Fruit fly (Drosophila melanogaster) whole organism, pupa: ENCODE data around the gene nrv2.

Experiments
- CG12605 ChIP-seq: fragments of 200-800 bp; sonication (Bioruptor generic); IDR thresholded peaks from 2 replicates; pipeline ENCODE4 v1.3.6; 2022; ENCODE audit warnings: missing biosample characterization, missing genetic modification characterization
- CG13204 ChIP-seq: fragments of 200-800 bp; sonication (Bioruptor generic); optimal IDR thresholded peaks from 2 replicates; lab custom pipeline; 2018; ENCODE audit warnings: missing biosample characterization, mild to moderate bottlenecking, missing genetic modification characterization, moderate library complexity
- CG14655 ChIP-seq: fragments of 200-800 bp; sonication (Bioruptor generic); optimal IDR thresholded peaks from 3 replicates; lab custom pipeline; 2017; ENCODE audit warnings: mild to moderate bottlenecking, missing biosample characterization, missing genetic modification reagents, missing genetic modification characterization
- CG34367 ChIP-seq: fragments of 200-800 bp; sonication (Bioruptor generic); optimal IDR thresholded peaks from 2 replicates; lab custom pipeline; 2018; ENCODE audit warnings: missing biosample characterization, mild to moderate bottlenecking, missing genetic modification characterization
- EcR ChIP-seq: fragments of 200-800 bp; sonication (Bioruptor generic); optimal IDR thresholded peaks from 3 replicates; lab custom pipeline; 2019; ENCODE audit warnings: missing biosample characterization, missing genetic modification characterization, mild to moderate bottlenecking, moderate library complexity, missing genetic modification reagents
- gl ChIP-seq: fragments of 200-800 bp; sonication (Bioruptor generic); optimal IDR thresholded peaks from 2 replicates; lab custom pipeline; 2018; ENCODE audit warnings: missing biosample characterization, mild to moderate bottlenecking, missing genetic modification characterization

- TF ChIP-seq EcR (GFP tag; lab: Kevin White, UChicago) (peak; percentile 90), gl (peak; percentile 52), CG34367 (peak; percentile 85), CG12605 (GFP tag; lab: Robert Waterston, UW) (peak; percentile 46; the same call in 1 of the 2 replicates), CG14655 (GFP tag; lab: Kevin White, UChicago) (peak; percentile 97), CG13204 (GFP tag; lab: Kevin White, UChicago) (peak; percentile 80)
Measured at dm6 chr2L:6787029-6787972, 11.4 kb downstream of the nrv2 start.
